Worm (Caenorhabditis elegans): ENCODE data around the gene C13G3.12.

DNA sequence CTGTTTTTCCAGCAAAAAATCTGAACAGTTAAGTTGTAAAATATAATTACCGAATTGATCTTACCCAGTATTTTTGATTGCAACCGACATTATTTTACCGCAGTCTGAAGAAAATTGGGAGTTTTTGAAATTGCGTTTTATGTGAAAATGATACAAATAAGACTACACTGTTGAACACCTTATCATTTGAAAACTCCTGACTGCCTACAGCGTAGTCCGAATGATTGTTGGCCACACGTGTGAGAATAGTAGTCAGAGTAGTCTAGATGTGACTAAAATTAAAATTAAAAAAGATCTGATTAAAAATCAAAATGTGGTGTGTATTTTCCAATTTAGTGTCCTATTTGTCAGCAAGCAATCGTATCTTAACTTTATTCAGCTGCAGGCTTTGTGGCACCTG is 24.0 kb upstream of the C13G3.12 start, which contains the start of gene dhs-18:
- no peak for TF ChIP-seq nhr-237 (tag; optimal IDR thresholded peaks at IDR 0.05)
- TF ChIP-seq ama-1 (optimal IDR thresholded peaks at IDR 0.05): no peak
